Worm (Caenorhabditis elegans) whole organism, L1 larva: ENCODE data around the gene gst-13.

ENCODE experiments used
- egl-27 ChIP-seq, 2 experiments: fragments of 150-350 bp in 1 of 2; sonication (generic microtip); optimal IDR thresholded peaks; 3 replicates each; lab custom pipeline; 2017 to 2018; ENCODE audit warnings: missing biosample characterization in 2 of 2, missing genetic modification characterization in 2 of 2, missing genetic modification reagents in 2 of 2
- pag-3 ChIP-seq: sonication (generic microtip); optimal IDR thresholded peaks from 2 replicates; lab custom pipeline; 2017; ENCODE audit warnings: missing genetic modification characterization, mild to moderate bottlenecking, missing compliant biosample characterization, antibody characterized with exemption, borderline replicate concordance; ENCODE audit not compliant: insufficient read depth

DNA sequence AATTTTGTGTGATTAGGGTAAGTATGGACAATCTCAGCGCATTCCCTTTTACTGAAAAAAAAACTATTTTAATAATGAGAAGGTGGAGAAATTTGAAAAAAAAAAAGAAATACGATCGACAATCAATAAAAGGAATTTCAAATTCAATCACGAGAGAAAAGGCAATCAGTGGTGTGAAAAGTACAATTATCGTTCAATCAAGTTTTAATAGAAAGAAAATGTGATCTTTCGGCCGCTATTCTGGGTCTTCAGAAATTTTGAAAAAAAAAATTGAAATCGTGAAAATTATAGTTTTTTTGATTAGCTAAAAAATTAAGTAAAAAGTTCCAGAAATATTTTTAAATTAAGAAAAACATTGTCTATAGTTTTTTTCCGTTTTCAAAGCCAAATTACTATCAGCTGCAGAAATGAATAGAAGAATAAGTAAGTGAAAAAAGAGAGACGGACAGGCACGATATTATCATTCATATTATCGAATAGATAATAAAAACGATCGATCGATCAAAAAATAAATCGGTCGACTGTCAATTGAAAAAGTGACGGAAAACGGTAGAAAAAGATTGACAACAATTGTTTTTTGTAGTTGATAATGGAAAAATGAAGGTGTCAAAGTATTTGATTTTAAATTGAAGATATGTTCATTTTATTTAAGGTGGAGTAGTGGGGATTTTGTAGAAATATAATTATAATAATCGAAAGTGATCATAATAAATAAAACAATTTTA, 49.0 kb downstream of the gst-13 start, which contains the start of gene gldi-3:
- TF ChIP-seq pag-3 (tag; lab: Kevin White, UChicago) (no peak), egl-27 (tag; optimal IDR thresholded peaks at IDR 0.05; lab: Kevin White, UChicago) (no peak)
